Fruit fly (Drosophila melanogaster) whole organism, prepupa: Measurements from ENCODE around the gene CG45066.
A peak's percentile ranks its signal among the peaks of the same experiment; 100 is the strongest.

Source experiments
- Blimp-1 ChIP-seq: fragments of 200-800 bp; sonication (Bioruptor generic); optimal IDR thresholded peaks from 3 replicates; lab custom pipeline; 2017; ENCODE audit warnings: missing biosample characterization, missing genetic modification characterization, mild to moderate bottlenecking, moderate library complexity, missing genetic modification reagents
- CG10669 ChIP-seq: fragments of 200-800 bp; sonication (Bioruptor generic); optimal IDR thresholded peaks from 3 replicates; lab custom pipeline; 2018; ENCODE audit warnings: missing biosample characterization, mild to moderate bottlenecking, missing genetic modification characterization, moderate library complexity
- CG11294 ChIP-seq: fragments of 200-800 bp; sonication (Bioruptor generic); IDR thresholded peaks from 2 replicates; pipeline ENCODE4 v1.3.6; 2022; ENCODE audit warnings: missing biosample characterization, missing genetic modification characterization
- CG11902 ChIP-seq: fragments of 200-800 bp; sonication (Bioruptor generic); optimal IDR thresholded peaks from 3 replicates; lab custom pipeline; 2016; ENCODE audit warnings: missing biosample characterization, missing genetic modification characterization
- CG15336 ChIP-seq: fragments of 200-800 bp; sonication (Bioruptor generic); IDR thresholded peaks from 2 replicates; pipeline ENCODE4 v1.3.6; 2022; ENCODE audit warnings: missing biosample characterization, missing genetic modification characterization
- CG16779 ChIP-seq: fragments of 200-800 bp; sonication (Bioruptor generic); optimal IDR thresholded peaks from 3 replicates; lab custom pipeline; 2017; ENCODE audit warnings: missing biosample characterization, mild to moderate bottlenecking, missing genetic modification characterization
- CG31627 ChIP-seq: fragments of 200-800 bp; sonication (Bioruptor generic); optimal IDR thresholded peaks from 3 replicates; lab custom pipeline; 2016; ENCODE audit warnings: missing biosample characterization, missing genetic modification characterization
- CG34406 ChIP-seq: fragments of 200-800 bp; sonication (Bioruptor generic); optimal IDR thresholded peaks from 3 replicates; lab custom pipeline; 2016; ENCODE audit warnings: missing biosample characterization, missing genetic modification characterization
- CG6276 ChIP-seq: fragments of 200-800 bp; sonication (Bioruptor generic); optimal IDR thresholded peaks from 2 replicates; lab custom pipeline; 2017; ENCODE audit warnings: missing biosample characterization, mild to moderate bottlenecking, missing genetic modification characterization
- CG6854 ChIP-seq: fragments of 200-800 bp; sonication (Bioruptor generic); optimal IDR thresholded peaks from 2 replicates; lab custom pipeline; 2017; ENCODE audit warnings: missing biosample characterization, mild to moderate bottlenecking, missing genetic modification characterization
- CG8319 ChIP-seq: fragments of 200-800 bp; sonication (Bioruptor generic); optimal IDR thresholded peaks from 3 replicates; lab custom pipeline; 2016; ENCODE audit warnings: missing biosample characterization, missing genetic modification characterization
- CG8632 ChIP-seq: fragments of 200-800 bp; sonication (Bioruptor generic); optimal IDR thresholded peaks from 3 replicates; lab custom pipeline; 2016; ENCODE audit warnings: missing biosample characterization, missing genetic modification characterization
- Eip75B ChIP-seq: fragments of 200-800 bp; sonication (Bioruptor generic); optimal IDR thresholded peaks from 3 replicates; lab custom pipeline; 2016; ENCODE audit warnings: missing biosample characterization, missing genetic modification characterization
- Eip93F ChIP-seq: fragments of 200-800 bp; sonication (Bioruptor generic); optimal IDR thresholded peaks from 2 replicates; lab custom pipeline; 2016; ENCODE audit warnings: missing biosample characterization, mild to moderate bottlenecking, missing genetic modification characterization
- Hr39 ChIP-seq: fragments of 200-800 bp; sonication (Bioruptor generic); optimal IDR thresholded peaks from 2 replicates; lab custom pipeline; 2016; ENCODE audit warnings: missing biosample characterization, missing genetic modification characterization
- Hr4 ChIP-seq: fragments of 200-800 bp; sonication (Bioruptor generic); optimal IDR thresholded peaks from 3 replicates; lab custom pipeline; 2016; ENCODE audit warnings: missing biosample characterization, missing genetic modification characterization
- Lpt ChIP-seq: fragments of 200-800 bp; sonication (Bioruptor generic); optimal IDR thresholded peaks from 3 replicates; lab custom pipeline; 2016; ENCODE audit warnings: missing biosample characterization, missing genetic modification characterization
- OdsH ChIP-seq: fragments of 200-800 bp; sonication (Bioruptor generic); optimal IDR thresholded peaks from 3 replicates; lab custom pipeline; 2016; ENCODE audit warnings: missing biosample characterization, missing genetic modification characterization
- Smox ChIP-seq: fragments of 200-800 bp; sonication (Bioruptor generic); optimal IDR thresholded peaks from 3 replicates; lab custom pipeline; 2016; ENCODE audit warnings: missing biosample characterization, missing genetic modification characterization
- Sox14 ChIP-seq: fragments of 200-800 bp; sonication (Bioruptor generic); optimal IDR thresholded peaks from 3 replicates; lab custom pipeline; 2016; ENCODE audit warnings: missing biosample characterization, missing genetic modification characterization
- Sox15 ChIP-seq: fragments of 200-800 bp; sonication (Bioruptor generic); optimal IDR thresholded peaks from 3 replicates; lab custom pipeline; 2016; ENCODE audit warnings: missing biosample characterization, missing genetic modification characterization
- achi ChIP-seq: fragments of 200-800 bp; sonication (Bioruptor generic); optimal IDR thresholded peaks from 3 replicates; lab custom pipeline; 2016; ENCODE audit warnings: missing biosample characterization, missing genetic modification characterization
- cyc ChIP-seq: fragments of 200-800 bp; sonication (Bioruptor generic); optimal IDR thresholded peaks from 3 replicates; lab custom pipeline; 2016; ENCODE audit warnings: missing biosample characterization, missing genetic modification characterization
- dac ChIP-seq: fragments of 200-800 bp; sonication (Bioruptor generic); optimal IDR thresholded peaks from 2 replicates; lab custom pipeline; 2017; ENCODE audit warnings: missing biosample characterization, mild to moderate bottlenecking, missing genetic modification characterization
- dsx ChIP-seq: fragments of 200-800 bp; optimal IDR thresholded peaks from 3 replicates; lab custom pipeline; 2019; ENCODE audit warnings: missing biosample characterization, mild to moderate bottlenecking, missing genetic modification characterization, moderate library complexity; ENCODE audit not compliant: poor library complexity, severe bottlenecking
- esn ChIP-seq: fragments of 200-800 bp; sonication (Bioruptor generic); optimal IDR thresholded peaks from 2 replicates; lab custom pipeline; 2016; ENCODE audit warnings: missing biosample characterization, mild to moderate bottlenecking, missing genetic modification characterization, moderate library complexity
- fd59A ChIP-seq: fragments of 200-800 bp; sonication (Bioruptor generic); optimal IDR thresholded peaks from 2 replicates; lab custom pipeline; 2017; ENCODE audit warnings: missing biosample characterization, mild to moderate bottlenecking, missing genetic modification characterization, missing genetic modification reagents
- fkh ChIP-seq: fragments of 200-800 bp; sonication (Bioruptor generic); optimal IDR thresholded peaks from 3 replicates; lab custom pipeline; 2017; ENCODE audit warnings: missing biosample characterization, mild to moderate bottlenecking, missing genetic modification characterization, moderate library complexity
- lz ChIP-seq: fragments of 200-800 bp; sonication (Bioruptor generic); optimal IDR thresholded peaks from 3 replicates; lab custom pipeline; 2016; ENCODE audit warnings: missing biosample characterization, missing genetic modification characterization
- net ChIP-seq: fragments of 200-800 bp; sonication (Bioruptor generic); optimal IDR thresholded peaks from 3 replicates; lab custom pipeline; 2016; ENCODE audit warnings: missing biosample characterization, missing genetic modification characterization
- ss ChIP-seq, 2 experiments: fragments of 200-800 bp; sonication (Bioruptor generic); optimal IDR thresholded peaks; 2 replicates in 1 of 2; 3 replicates in 1 of 2; lab custom pipeline; 2017 to 2018; ENCODE audit warnings: mild to moderate bottlenecking in 2 of 2, missing biosample characterization in 2 of 2, missing genetic modification characterization in 2 of 2, moderate library complexity in 1 of 2
- svp ChIP-seq: fragments of 200-800 bp; sonication (Bioruptor generic); peaks from one replicate; lab custom pipeline; 2016; ENCODE audit warnings: missing biosample characterization, missing genetic modification characterization
- topi ChIP-seq: fragments of 200-800 bp; sonication (Bioruptor generic); optimal IDR thresholded peaks from 3 replicates; lab custom pipeline; 2016; ENCODE audit warnings: missing biosample characterization, missing genetic modification characterization
- vri ChIP-seq: fragments of 200-800 bp; sonication (Bioruptor generic); optimal IDR thresholded peaks from 3 replicates; lab custom pipeline; 2016; ENCODE audit warnings: missing biosample characterization, mild to moderate bottlenecking, missing genetic modification characterization

The CG45066 gene

dm6 chr3L:3125649-3126130, 14.7 kb upstream of the CG45066 start (continued):
- TF ChIP-seq Eip75B (no peak), Lpt (GFP tag; lab: Kevin White, UChicago) (peak; percentile 22), CG6276 (GFP tag; lab: Kevin White, UChicago) (no peak), Blimp-1 (GFP tag; lab: Kevin White, UChicago) (no peak), vri (peak; percentile 28), achi (GFP tag; lab: Kevin White, UChicago) (no peak), Sox15 (GFP tag; lab: Kevin White, UChicago) (peak; percentile 1), CG8632 (GFP tag; lab: Kevin White, UChicago) (peak; percentile 21), topi (no peak), CG11294 (GFP tag; lab: Robert Waterston, UW) (no peak), net (GFP tag; lab: Kevin White, UChicago) (no peak), CG8319 (GFP tag; lab: Kevin White, UChicago) (no peak), dac (no peak), CG16779 (tag; lab: Kevin White, UChicago) (no peak), CG6854 (GFP tag; lab: Kevin White, UChicago) (no peak), Hr4 (GFP tag; lab: Kevin White, UChicago) (no peak), lz (no peak), CG10669 (GFP tag; lab: Kevin White, UChicago) (no peak), OdsH (GFP tag; lab: Kevin White, UChicago) (no peak), CG34406 (GFP tag; lab: Kevin White, UChicago) (peak; percentile 25), CG11902 (GFP tag; lab: Kevin White, UChicago) (no peak)

- TF ChIP-seq ss (GFP tag; optimal IDR thresholded peaks at IDR 0.05; lab: Kevin White, UChicago) (peak in 1 of 2 experiments; percentile 50), Eip75B (peak; percentile 5), svp (peak; percentile 95), dac (no peak), net (GFP tag; lab: Kevin White, UChicago) (peak; percentile 15), CG15336 (GFP tag; lab: Robert Waterston, UW) (no peak; the same call in 1 of the 2 replicates), dsx (GFP tag; lab: Kevin White, UChicago) (peak; percentile 98), CG34406 (GFP tag; lab: Kevin White, UChicago) (no peak)
- TF ChIP-seq, all 60 proteins: peak for 5
Observed at dm6 chr3L:3124939-3125648, 14.1 kb upstream of the CG45066 start.

- peak; percentile 7 for TF ChIP-seq achi (GFP tag; lab: Kevin White, UChicago)
- no peak for TF ChIP-seq Hr39
- TF ChIP-seq fd59A (GFP tag; lab: Kevin White, UChicago), result no peak
- TF ChIP-seq fkh (GFP tag; lab: Kevin White, UChicago), result no peak
- TF ChIP-seq cyc, result peak; percentile 17
- peak; percentile 18 for TF ChIP-seq Eip93F (GFP tag; lab: Kevin White, UChicago)
- TF ChIP-seq Sox14 (GFP tag; lab: Kevin White, UChicago), result peak; percentile 29
- TF ChIP-seq esn (GFP tag; lab: Kevin White, UChicago), result peak; percentile 23
- TF ChIP-seq Smox (GFP tag; lab: Kevin White, UChicago), result peak; percentile 4
- TF ChIP-seq CG31627 (GFP tag; lab: Kevin White, UChicago), result peak; percentile 12
- no peak for TF ChIP-seq CG8319 (GFP tag; lab: Kevin White, UChicago)
Observed at dm6 chr3L:3124519-3124918, 13.5 kb upstream of the CG45066 start.
